Worm (Caenorhabditis elegans): ENCODE data around the gene T25D1.1.

- TF ChIP-seq nhr-76 (tag; optimal IDR thresholded peaks at IDR 0.05) (no peak), lin-13 (tag; optimal IDR thresholded peaks at IDR 0.05) (no peak), elt-3 (tag; optimal IDR thresholded peaks at IDR 0.05) (no peak), unc-62 (GFP tag; optimal IDR thresholded peaks at IDR 0.05) (no peak), elt-1 (tag; optimal IDR thresholded peaks at IDR 0.05; ENCODE audit: borderline replicate concordance, insufficient read depth) (no peak), unc-39 (tag; optimal IDR thresholded peaks at IDR 0.05) (no peak), mls-2 (tag; optimal IDR thresholded peaks at IDR 0.05) (no peak)
Observed at ce11 chrX:16550551-16550950, 30.9 kb downstream of the T25D1.1 start.
